Worm (Caenorhabditis elegans) whole organism, mixed stage, embryonic: ENCODE measurements around the gene F54D5.15.

Source experiments
- M03D4.4 ChIP-seq: sonication (generic microtip); optimal IDR thresholded peaks from 2 replicates; lab custom pipeline; 2017; ENCODE audit warnings: mild to moderate bottlenecking, missing genetic modification characterization, missing compliant biosample characterization
- bed-3 ChIP-seq: fragments of 200-800 bp; sonication (Bioruptor generic); optimal IDR thresholded peaks from 3 replicates; lab custom pipeline; 2018; ENCODE audit warnings: mild to moderate bottlenecking, missing genetic modification characterization, moderate library complexity, missing compliant biosample characterization
- blmp-1 ChIP-seq: fragments of 150-350 bp; optimal IDR thresholded peaks from 2 replicates; lab custom pipeline; 2014; ENCODE audit warnings: missing biosample characterization, missing genetic modification characterization
- ceh-39 ChIP-seq: fragments of 150-350 bp; optimal IDR thresholded peaks from 2 replicates; lab custom pipeline; 2014; ENCODE audit warnings: missing biosample characterization, missing genetic modification characterization
- ceh-43 ChIP-seq: fragments of 200-800 bp; sonication (Bioruptor generic); optimal IDR thresholded peaks from 2 replicates; lab custom pipeline; 2018; ENCODE audit warnings: mild to moderate bottlenecking, missing genetic modification characterization, moderate library complexity, missing compliant biosample characterization
- ceh-83 ChIP-seq: fragments of 200-800 bp; sonication (Bioruptor generic); optimal IDR thresholded peaks from 2 replicates; lab custom pipeline; 2018; ENCODE audit warnings: mild to moderate bottlenecking, missing genetic modification characterization, missing compliant biosample characterization
- ces-1 ChIP-seq: fragments of 150-350 bp; optimal IDR thresholded peaks from 2 replicates; lab custom pipeline; 2014; ENCODE audit warnings: missing biosample characterization, missing genetic modification reagents, missing genetic modification characterization
- cnd-1 ChIP-seq: fragments of 200-800 bp; sonication (Bioruptor generic); optimal IDR thresholded peaks from 2 replicates; lab custom pipeline; 2018; ENCODE audit warnings: mild to moderate bottlenecking, missing genetic modification characterization, missing compliant biosample characterization
- drap-1 ChIP-seq: fragments of 200-800 bp; sonication (Bioruptor generic); optimal IDR thresholded peaks from 3 replicates; lab custom pipeline; 2018; ENCODE audit warnings: mild to moderate bottlenecking, missing genetic modification characterization, missing compliant biosample characterization
- elt-1 ChIP-seq: sonication (generic microtip); optimal IDR thresholded peaks from 2 replicates; lab custom pipeline; 2017; ENCODE audit warnings: missing genetic modification characterization, mild to moderate bottlenecking, missing compliant biosample characterization, antibody characterized with exemption, moderate library complexity, borderline replicate concordance; ENCODE audit not compliant: insufficient read depth
- elt-3 ChIP-seq: fragments of 150-350 bp; optimal IDR thresholded peaks from 2 replicates; lab custom pipeline; 2014; ENCODE audit warnings: missing biosample characterization, missing genetic modification characterization
- flh-1 ChIP-seq: fragments of 200-800 bp; sonication (Bioruptor generic); optimal IDR thresholded peaks from 2 replicates; lab custom pipeline; 2018; ENCODE audit warnings: mild to moderate bottlenecking, missing genetic modification characterization, moderate library complexity, missing compliant biosample characterization
- ham-2 ChIP-seq: fragments of 200-800 bp; sonication (Bioruptor generic); optimal IDR thresholded peaks from 2 replicates; lab custom pipeline; 2018; ENCODE audit warnings: mild to moderate bottlenecking, missing genetic modification characterization, missing compliant biosample characterization
- hlh-1 ChIP-seq: fragments of 150-350 bp; optimal IDR thresholded peaks from 2 replicates; lab custom pipeline; 2014; ENCODE audit warnings: missing biosample characterization, missing genetic modification reagents, missing genetic modification characterization
- lin-13 ChIP-seq: fragments of 150-350 bp; optimal IDR thresholded peaks from 2 replicates; lab custom pipeline; 2014; ENCODE audit warnings: missing biosample characterization, missing genetic modification characterization
- lin-32 ChIP-seq: fragments of 200-800 bp; sonication (Bioruptor generic); optimal IDR thresholded peaks from 2 replicates; lab custom pipeline; 2018; ENCODE audit warnings: mild to moderate bottlenecking, missing genetic modification characterization, missing compliant biosample characterization
- lsy-2 ChIP-seq: fragments of 150-350 bp; optimal IDR thresholded peaks from 2 replicates; lab custom pipeline; 2014; ENCODE audit warnings: missing biosample characterization, missing genetic modification characterization
- mab-5 ChIP-seq: fragments of 150-350 bp; optimal IDR thresholded peaks from 2 replicates; lab custom pipeline; 2014; ENCODE audit warnings: missing biosample characterization, missing genetic modification characterization
- mep-1 ChIP-seq: fragments of 150-350 bp; optimal IDR thresholded peaks from 2 replicates; lab custom pipeline; 2017; ENCODE audit warnings: missing biosample characterization, missing genetic modification reagents, missing genetic modification characterization, inconsistent platforms
- mls-2 ChIP-seq: sonication (generic microtip); optimal IDR thresholded peaks from 2 replicates; lab custom pipeline; 2016; ENCODE audit warnings: mild to moderate bottlenecking, missing genetic modification characterization, moderate library complexity, missing compliant biosample characterization
- nhr-12 ChIP-seq: fragments of 150-350 bp; optimal IDR thresholded peaks from 2 replicates; lab custom pipeline; 2014; ENCODE audit warnings: missing biosample characterization, missing genetic modification characterization
- nhr-2 ChIP-seq: fragments of 150-350 bp; optimal IDR thresholded peaks from 2 replicates; lab custom pipeline; 2014; ENCODE audit warnings: missing biosample characterization, missing genetic modification characterization
- nhr-237 ChIP-seq: fragments of 150-350 bp; optimal IDR thresholded peaks from 2 replicates; lab custom pipeline; 2014; ENCODE audit warnings: missing biosample characterization, missing genetic modification characterization
- nhr-28 ChIP-seq: fragments of 150-350 bp; optimal IDR thresholded peaks from 2 replicates; lab custom pipeline; 2014; ENCODE audit warnings: missing biosample characterization, missing genetic modification characterization
- nhr-76 ChIP-seq: sonication (generic microtip); optimal IDR thresholded peaks from 2 replicates; lab custom pipeline; 2017; ENCODE audit warnings: missing biosample characterization, missing genetic modification characterization
- pha-4 ChIP-seq: fragments of 150-350 bp; optimal IDR thresholded peaks from 2 replicates; lab custom pipeline; 2018; ENCODE audit warnings: missing biosample characterization, missing genetic modification reagents, missing genetic modification characterization
- sem-2 ChIP-seq: fragments of 200-800 bp; sonication (Bioruptor generic); optimal IDR thresholded peaks from 2 replicates; lab custom pipeline; 2018; ENCODE audit warnings: mild to moderate bottlenecking, missing genetic modification characterization, missing compliant biosample characterization
- snpc-4 ChIP-seq: fragments of 150-350 bp; optimal IDR thresholded peaks from 2 replicates; lab custom pipeline; 2014; ENCODE audit warnings: missing biosample characterization, missing genetic modification characterization
- sptf-1 ChIP-seq: sonication (generic microtip); optimal IDR thresholded peaks from 2 replicates; lab custom pipeline; 2017; ENCODE audit warnings: mild to moderate bottlenecking, missing genetic modification characterization, moderate library complexity, missing compliant biosample characterization
- tbx-8 ChIP-seq: fragments of 200-800 bp; sonication (Bioruptor generic); optimal IDR thresholded peaks from 2 replicates; lab custom pipeline; 2018; ENCODE audit warnings: mild to moderate bottlenecking, missing genetic modification characterization, moderate library complexity, missing compliant biosample characterization
- unc-120 ChIP-seq: sonication (generic microtip); optimal IDR thresholded peaks from 2 replicates; lab custom pipeline; 2017; ENCODE audit warnings: missing genetic modification characterization, missing compliant biosample characterization; ENCODE audit not compliant: poor library complexity, severe bottlenecking
- unc-39 ChIP-seq: fragments of 150-350 bp; optimal IDR thresholded peaks from 2 replicates; lab custom pipeline; 2014; ENCODE audit warnings: missing biosample characterization, missing genetic modification characterization
- unc-62 ChIP-seq: fragments of 150-350 bp; optimal IDR thresholded peaks from 2 replicates; lab custom pipeline; 2014; ENCODE audit warnings: missing biosample characterization, missing genetic modification reagents, missing genetic modification characterization
- zip-8 ChIP-seq: fragments of 150-350 bp; optimal IDR thresholded peaks from 2 replicates; lab custom pipeline; 2014; ENCODE audit warnings: missing biosample characterization, missing genetic modification characterization
- ztf-11 ChIP-seq: fragments of 150-350 bp; optimal IDR thresholded peaks from 2 replicates; lab custom pipeline; 2014; ENCODE audit warnings: missing biosample characterization, missing genetic modification characterization

Gene F54D5.15

ce11 chrII:11545299-11545951 lies 18.6 kb downstream of the F54D5.15 start, which contains the start of gene dnj-13:
Gene dnj-13, plus strand, starts transcription at chrII:11545701.
- TF ChIP-seq mab-5 (tag; lab: Kevin White, UChicago): no peak
- TF ChIP-seq blmp-1: no peak
- TF ChIP-seq mep-1 (tag; lab: Kevin White, UChicago): peak; percentile 95
- peak; percentile 53 for TF ChIP-seq unc-62 (GFP tag; lab: Kevin White, UChicago)
- peak; percentile 83 for TF ChIP-seq ces-1 (GFP tag; lab: Kevin White, UChicago)
- no peak for TF ChIP-seq bed-3
- TF ChIP-seq snpc-4 (tag; lab: Kevin White, UChicago): no peak
- peak; percentile 74 for TF ChIP-seq M03D4.4 (tag; lab: Kevin White, UChicago)
- TF ChIP-seq ceh-83: no peak
- TF ChIP-seq mls-2: peak; percentile 85
- TF ChIP-seq zip-8 (tag; lab: Kevin White, UChicago): no peak
- peak; percentile 35 for TF ChIP-seq nhr-2 (tag; lab: Kevin White, UChicago)
- no peak for TF ChIP-seq nhr-76 (tag; lab: Kevin White, UChicago)
- peak; percentile 35 for TF ChIP-seq elt-3 (tag; lab: Kevin White, UChicago)
- peak; percentile 98 for TF ChIP-seq pha-4 (tag; lab: Kevin White, UChicago)
- peak; percentile 80 for TF ChIP-seq drap-1 (GFP tag; lab: Kevin White, UChicago)
- TF ChIP-seq hlh-1 (tag; lab: Kevin White, UChicago): peak; percentile 44
- no peak for TF ChIP-seq ceh-43 (GFP tag; lab: Kevin White, UChicago)
- peak; percentile 87 for TF ChIP-seq unc-120 (tag; lab: Kevin White, UChicago)
- TF ChIP-seq elt-1 (tag; lab: Kevin White, UChicago): no peak
- peak; percentile 81 for TF ChIP-seq lsy-2
- peak; percentile 10 for TF ChIP-seq nhr-28 (tag; lab: Kevin White, UChicago)
- peak; percentile 36 for TF ChIP-seq ham-2 (GFP tag; lab: Kevin White, UChicago)
- TF ChIP-seq nhr-12 (tag; lab: Kevin White, UChicago): peak; percentile 43
- TF ChIP-seq cnd-1 (tag; lab: Kevin White, UChicago): peak; percentile 70
- TF ChIP-seq sem-2 (GFP tag; lab: Kevin White, UChicago): no peak
- TF ChIP-seq lin-13: peak; percentile 93
- peak; percentile 93 for TF ChIP-seq sptf-1 (tag; lab: Kevin White, UChicago)
- TF ChIP-seq flh-1 (GFP tag; lab: Kevin White, UChicago): no peak
- no peak for TF ChIP-seq tbx-8 (GFP tag; lab: Kevin White, UChicago)
- TF ChIP-seq unc-39: no peak
- peak; percentile 82 for TF ChIP-seq ceh-39 (tag; lab: Kevin White, UChicago)
- no peak for TF ChIP-seq lin-32 (GFP tag; lab: Kevin White, UChicago)
- peak; percentile 61 for TF ChIP-seq nhr-237 (tag; lab: Kevin White, UChicago)
- TF ChIP-seq ztf-11 (tag; lab: Kevin White, UChicago): peak; percentile 12

ce11 chrII:11544714-11545113 lies 19.3 kb downstream of the F54D5.15 start, which contains the start of gene F54D5.9:
Gene F54D5.9, minus strand, starts transcription at chrII:11544828.
- TF ChIP-seq mab-5 (tag; lab: Kevin White, UChicago) (no peak), elt-1 (tag; lab: Kevin White, UChicago) (no peak), ztf-11 (tag; lab: Kevin White, UChicago) (no peak), drap-1 (GFP tag; lab: Kevin White, UChicago) (no peak), unc-120 (tag; lab: Kevin White, UChicago) (no peak)

- TF ChIP-seq cnd-1 (tag; lab: Kevin White, UChicago) (peak; percentile 56), zip-8 (tag; lab: Kevin White, UChicago) (peak; percentile 62), ztf-11 (tag; lab: Kevin White, UChicago) (no peak), nhr-2 (tag; lab: Kevin White, UChicago) (peak; percentile 6)
Measured at ce11 chrII:11542958-11543357, 21.1 kb downstream of the F54D5.15 start.
